Fruit fly (Drosophila melanogaster): ENCODE data around the gene Idgf2.
A peak's percentile ranks its signal among the peaks of the same experiment; 100 is the strongest.

Idgf2 gene

DNA sequence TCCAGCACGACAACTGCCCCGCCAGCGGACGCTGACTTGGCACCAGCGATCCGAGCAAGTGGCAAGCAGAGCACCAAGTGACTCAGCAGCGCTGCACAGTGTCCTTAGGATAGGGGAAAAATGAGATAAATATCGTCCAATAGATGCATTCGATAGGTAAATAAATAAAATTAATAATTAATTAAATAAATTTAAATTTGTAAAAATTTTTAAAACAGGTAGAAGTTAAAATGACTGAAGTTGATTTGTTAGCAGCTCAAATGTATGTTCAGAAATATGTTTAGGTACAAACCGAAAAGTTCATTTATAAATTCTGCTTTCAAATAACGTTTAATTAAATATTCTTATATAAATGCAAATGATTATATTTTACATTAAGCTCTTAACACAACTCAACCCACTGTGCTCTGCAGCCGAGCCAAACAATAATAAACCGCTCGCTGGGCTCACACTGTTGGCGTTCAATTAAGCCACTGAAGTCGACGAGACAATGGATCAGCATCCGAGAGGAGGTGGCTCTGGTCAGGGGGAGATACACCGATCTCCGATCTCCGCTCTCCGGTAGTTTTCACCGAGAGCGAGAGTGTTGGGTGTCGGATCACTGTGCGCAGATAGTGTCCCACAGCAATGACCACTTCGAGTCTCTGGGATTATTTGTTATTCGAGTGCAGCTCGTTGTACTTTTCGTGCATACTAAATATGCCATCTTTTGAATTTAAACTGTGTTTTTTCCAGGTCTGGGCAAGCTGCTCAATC is 1.5 kb downstream of the Idgf2 start, which contains the start of gene CG5888 (continued):
- TF ChIP-seq Hand (GFP tag; optimal IDR thresholded peaks at IDR 0.05) (peak; percentile 40), ranshi (GFP tag; IDR thresholded peaks at IDR 0.05) (no peak; the same call in 1 of the 2 replicates), cwo (GFP tag; optimal IDR thresholded peaks at IDR 0.05) (peak; percentile 22), nerfin-2 (GFP tag; IDR thresholded peaks at IDR 0.05; ENCODE audit: partially characterized antibody) (no peak), ap (GFP tag; IDR thresholded peaks at IDR 0.05) (peak; percentile 49), CG1832 (GFP tag; optimal IDR thresholded peaks at IDR 0.05) (no peak), Dek (tag; optimal IDR thresholded peaks at IDR 0.05) (peak; percentile 59), toy (GFP tag; IDR thresholded peaks at IDR 0.05) (no peak), lab (GFP tag; optimal IDR thresholded peaks at IDR 0.05) (peak; percentile 43), Stat92E (GFP tag; optimal IDR thresholded peaks at IDR 0.05) (no peak), sim (GFP tag; IDR thresholded peaks at IDR 0.05) (peak; percentile 42; the same call in 1 of the 2 replicates), Mad (GFP tag; optimal IDR thresholded peaks at IDR 0.05) (no peak), CG7372 (GFP tag; IDR thresholded peaks at IDR 0.05) (peak; percentile 52; the same call in 1 of the 2 replicates), HLH54F (GFP tag; optimal IDR thresholded peaks at IDR 0.05) (no peak), vfl (GFP tag; optimal IDR thresholded peaks at IDR 0.05) (no peak), aop (GFP tag; IDR thresholded peaks at IDR 0.05) (no peak), eve (GFP tag; optimal IDR thresholded peaks at IDR 0.05) (no peak), CG17829 (tag; optimal IDR thresholded peaks at IDR 0.05) (peak; percentile 71), HHEX (GFP tag; optimal IDR thresholded peaks at IDR 0.05) (peak; percentile 3), NC2β (GFP tag; optimal IDR thresholded peaks at IDR 0.05) (no peak), fd3F (GFP tag; optimal IDR thresholded peaks at IDR 0.05) (peak; percentile 2), hkb (optimal IDR thresholded peaks at IDR 0.05) (no peak), hkb (GFP tag; IDR thresholded peaks at IDR 0.05) (peak; percentile 60; the same call in 1 of the 2 replicates), nmo (GFP tag; optimal IDR thresholded peaks at IDR 0.05) (peak; percentile 69), CG7786 (GFP tag; optimal IDR thresholded peaks at IDR 0.05) (no peak), knrl (GFP tag; IDR thresholded peaks at IDR 0.05; ENCODE audit: partially characterized antibody) (0 out of 3 replicates have a peak, but pooled peaks have one; percentile 36), trem (tag; optimal IDR thresholded peaks at IDR 0.05) (peak; percentile 14), al (GFP tag; IDR thresholded peaks at IDR 0.05) (peak; percentile 42; the same call in 1 of the 2 replicates), CG12744 (GFP tag; optimal IDR thresholded peaks at IDR 0.05) (no peak), Hr3 (GFP tag; optimal IDR thresholded peaks at IDR 0.05) (peak; percentile 77), CG1024 (GFP tag; IDR thresholded peaks at IDR 0.05) (no peak), H2.0 (GFP tag; IDR thresholded peaks at IDR 0.05) (peak; percentile 49; the same call in 1 of the 2 replicates), Abd-B (GFP tag; optimal IDR thresholded peaks at IDR 0.05) (no peak), ci (GFP tag; IDR thresholded peaks at IDR 0.05) (peak; percentile 67; the same call in 2 of the 3 replicates), CG18619 (GFP tag; optimal IDR thresholded peaks at IDR 0.05) (peak; percentile 61), CG14965 (GFP tag; optimal IDR thresholded peaks at IDR 0.05; ENCODE audit: borderline replicate concordance) (no peak), CG17328 (GFP tag; IDR thresholded peaks at IDR 0.05) (peak; percentile 76), zen (tag; optimal IDR thresholded peaks at IDR 0.05) (peak; percentile 26), CG1602 (GFP tag; optimal IDR thresholded peaks at IDR 0.05) (peak; percentile 53), sens-2 (GFP tag; IDR thresholded peaks at IDR 0.05) (peak; percentile 45; the same call in 1 of the 2 replicates), tap (tag; optimal IDR thresholded peaks at IDR 0.05) (no peak), hth (optimal IDR thresholded peaks at IDR 0.05) (no peak), CG1792 (GFP tag; optimal IDR thresholded peaks at IDR 0.05) (no peak), CG10267 (tag; optimal IDR thresholded peaks at IDR 0.05) (peak; percentile 65), sc (optimal IDR thresholded peaks at IDR 0.05) (no peak), sc (GFP tag; optimal IDR thresholded peaks at IDR 0.05) (peak; percentile 65), CG11696 (GFP tag; IDR thresholded peaks at IDR 0.05) (no peak), ttk (GFP tag; IDR thresholded peaks at IDR 0.05) (no peak; the same call in 1 of the 2 replicates), jigr1 (GFP tag; IDR thresholded peaks at IDR 0.05) (peak; percentile 27; the same call in 1 of the 3 replicates), grn (GFP tag; optimal IDR thresholded peaks at IDR 0.05) (no peak)

All from whole organism, embryonic.